Fruit fly (Drosophila melanogaster): Measurements from ENCODE around the gene CG31709.

- TF ChIP-seq OdsH (GFP tag; optimal IDR thresholded peaks at IDR 0.05) (no peak), h (GFP tag; optimal IDR thresholded peaks at IDR 0.05) (peak; percentile 40), foxo (GFP tag; optimal IDR thresholded peaks at IDR 0.05) (peak in 1 of 2 experiments; percentile 43), Mio (GFP tag; optimal IDR thresholded peaks at IDR 0.05) (no peak)
These were observed 14.9 kb downstream of the CG31709 start for dm6 chr2L:9564527-9564926.

All from whole organism, wandering third instar larva.